Worm (Caenorhabditis elegans) whole organism, early embryonic: ENCODE results near the gene pes-9.

Experiments used
- aly-1 ChIP-seq: sonication (generic microtip); optimal IDR thresholded peaks from 2 replicates; lab custom pipeline; 2016; ENCODE audit warnings: missing genetic modification characterization, missing compliant biosample characterization
- ama-1 ChIP-seq: fragments of 150-350 bp; optimal IDR thresholded peaks from 2 replicates; lab custom pipeline; 2014
- hmg-4 ChIP-seq: fragments of 200-800 bp; sonication (Bioruptor generic); optimal IDR thresholded peaks from 2 replicates; lab custom pipeline; 2018; ENCODE audit warnings: mild to moderate bottlenecking, missing genetic modification characterization, missing compliant biosample characterization
- pes-1 ChIP-seq: fragments of 200-800 bp; sonication (Bioruptor generic); IDR thresholded peaks from 2 replicates; pipeline ENCODE4 v1.3.6; 2022; ENCODE audit warnings: missing genetic modification reagents, missing genetic modification characterization, missing compliant biosample characterization
- sea-1 ChIP-seq: fragments of 200-800 bp; sonication (Bioruptor generic); conservative IDR thresholded peaks from 2 replicates; pipeline ENCODE4 v1.3.6; 2022; ENCODE audit warnings: missing genetic modification characterization, missing compliant biosample characterization
- tbx-37 ChIP-seq: fragments of 200-800 bp; sonication (Bioruptor generic); conservative IDR thresholded peaks from 2 replicates; pipeline ENCODE4 v1.3.6; 2022; ENCODE audit warnings: missing genetic modification reagents, missing genetic modification characterization, missing compliant biosample characterization

ce11 chrV:14546569-14546968 is 50.3 kb downstream of the pes-9 start, which contains the start of gene C53A5.13:
- no peak for TF ChIP-seq aly-1 (tag; lab: Kevin White, UChicago)
- no peak for TF ChIP-seq ama-1 (lab: Kevin White, UChicago)
- TF ChIP-seq hmg-4, result no peak
- no peak for TF ChIP-seq tbx-37
- no peak for TF ChIP-seq pes-1 (GFP tag; lab: Robert Waterston, UW)
- no peak for TF ChIP-seq sea-1
